Fruit fly (Drosophila melanogaster): ENCODE data around the gene CG15646.

The CG15646 gene

DNA sequence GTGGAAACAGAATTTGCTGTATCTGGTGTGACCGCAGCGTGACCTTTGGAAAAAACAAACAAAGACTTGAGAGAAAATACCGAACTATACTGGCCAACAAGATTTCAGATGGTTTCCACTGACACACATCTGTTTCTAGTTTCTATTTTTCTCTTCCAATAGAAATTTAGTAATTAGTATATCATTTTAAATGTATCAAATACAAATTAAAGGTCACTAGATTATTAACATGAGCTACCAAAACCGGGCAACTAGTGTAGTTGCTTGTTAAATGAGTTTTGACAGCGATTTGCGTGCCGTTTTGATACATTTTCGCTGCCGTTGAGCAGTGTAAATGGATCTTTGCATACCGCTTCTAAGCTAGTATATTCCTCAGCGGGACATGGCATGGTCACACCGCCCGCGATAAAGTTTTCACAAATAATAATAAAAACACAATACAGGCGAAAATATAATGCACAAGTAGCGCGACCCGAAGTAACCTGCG, 32.9 kb upstream of the CG15646 start, which contains the start of the genes Pis and Hap40 (continued):
- TF ChIP-seq vvl (GFP tag; IDR thresholded peaks at IDR 0.05) (0 out of 2 replicates have a peak, but pooled peaks have one; percentile 18), ase (GFP tag; IDR thresholded peaks at IDR 0.05) (peak; percentile 56; the same call in 1 of the 3 replicates), CG9797 (GFP tag; optimal IDR thresholded peaks at IDR 0.05) (peak; percentile 92), Rfx (GFP tag; IDR thresholded peaks at IDR 0.05) (peak; percentile 85), bigmax (GFP tag; optimal IDR thresholded peaks at IDR 0.05) (no peak), CG42726 (GFP tag; IDR thresholded peaks at IDR 0.05; ENCODE audit: partially characterized antibody) (no peak), NFAT (GFP tag; IDR thresholded peaks at IDR 0.05) (peak; percentile 66), CG6791 (GFP tag; IDR thresholded peaks at IDR 0.05; ENCODE audit: partially characterized antibody) (no peak), jumu (GFP tag; optimal IDR thresholded peaks at IDR 0.05) (peak; percentile 55), Dip3 (GFP tag; optimal IDR thresholded peaks at IDR 0.05) (peak; percentile 45), CG9727 (GFP tag; optimal IDR thresholded peaks at IDR 0.05) (peak; percentile 67), CG11247 (GFP tag; IDR thresholded peaks at IDR 0.05) (peak; percentile 50; the same call in 1 of the 2 replicates), CG14667 (GFP tag; IDR thresholded peaks at IDR 0.05) (peak; percentile 63), CG5245 (GFP tag; optimal IDR thresholded peaks at IDR 0.05) (peak; percentile 10), sim (GFP tag; IDR thresholded peaks at IDR 0.05) (no peak), CG6813 (GFP tag; optimal IDR thresholded peaks at IDR 0.05) (no peak), CG16813 (GFP tag; IDR thresholded peaks at IDR 0.05; ENCODE audit: partially characterized antibody) (no peak), nerfin-1 (tag; optimal IDR thresholded peaks at IDR 0.05) (peak; percentile 54), gfzf (GFP tag; optimal IDR thresholded peaks at IDR 0.05) (peak; percentile 76), tio (GFP tag; optimal IDR thresholded peaks at IDR 0.05) (no peak), CG34422 (GFP tag; IDR thresholded peaks at IDR 0.05) (peak; percentile 61; the same call in 2 of the 3 replicates), Hr39 (optimal IDR thresholded peaks at IDR 0.05) (no peak), trem (tag; optimal IDR thresholded peaks at IDR 0.05) (peak; percentile 58), B-H2 (GFP tag; optimal IDR thresholded peaks at IDR 0.05) (peak; percentile 53), CG6689 (GFP tag; IDR thresholded peaks at IDR 0.05) (peak; percentile 78), dpn (GFP tag; optimal IDR thresholded peaks at IDR 0.05) (peak; percentile 51 to 78), CG4617 (GFP tag; optimal IDR thresholded peaks at IDR 0.05; ENCODE audit: borderline replicate concordance) (peak; percentile 77), bbx (GFP tag; IDR thresholded peaks at IDR 0.05; ENCODE audit: partially characterized antibody) (no peak), Lpt (GFP tag; optimal IDR thresholded peaks at IDR 0.05) (no peak), CG3847 (GFP tag; IDR thresholded peaks at IDR 0.05) (peak; percentile 81), CG12942 (GFP tag; optimal IDR thresholded peaks at IDR 0.05) (peak; percentile 55), emc (GFP tag; optimal IDR thresholded peaks at IDR 0.05) (no peak), btn (GFP tag; optimal IDR thresholded peaks at IDR 0.05) (no peak), CG33557 (GFP tag; optimal IDR thresholded peaks at IDR 0.05) (peak; percentile 50), CG10147 (GFP tag; optimal IDR thresholded peaks at IDR 0.05) (peak; percentile 66), CG1647 (GFP tag; optimal IDR thresholded peaks at IDR 0.05) (peak; percentile 48), sd (tag; optimal IDR thresholded peaks at IDR 0.05) (peak; percentile 58), Elba2 (GFP tag; optimal IDR thresholded peaks at IDR 0.05) (no peak), gt (GFP tag; IDR thresholded peaks at IDR 0.05) (no peak), CG17361 (GFP tag; IDR thresholded peaks at IDR 0.05) (peak; percentile 88), CG34224 (GFP tag; IDR thresholded peaks at IDR 0.05; ENCODE audit: partially characterized antibody) (no peak), CG1792 (GFP tag; optimal IDR thresholded peaks at IDR 0.05) (no peak), Hr78 (GFP tag; optimal IDR thresholded peaks at IDR 0.05) (peak in 1 of 2 experiments; percentile 38), CG13775 (GFP tag; optimal IDR thresholded peaks at IDR 0.05) (peak; percentile 80), CG13424 (tag; optimal IDR thresholded peaks at IDR 0.05) (peak; percentile 82), CG6765 (GFP tag; optimal IDR thresholded peaks at IDR 0.05) (no peak), CG31441 (GFP tag; IDR thresholded peaks at IDR 0.05) (peak; percentile 75), Hand (GFP tag; optimal IDR thresholded peaks at IDR 0.05) (no peak), bsh (GFP tag; optimal IDR thresholded peaks at IDR 0.05) (peak in 1 of 2 experiments; percentile 69), eve (GFP tag; optimal IDR thresholded peaks at IDR 0.05) (no peak)

Data from whole organism, embryonic.